Fruit fly (Drosophila melanogaster) whole organism, prepupa: ENCODE results near the gene CG11550.
A peak's percentile ranks its signal among the peaks of the same experiment; 100 is the strongest.

Experiments used
- Blimp-1 ChIP-seq: fragments of 200-800 bp; sonication (Bioruptor generic); optimal IDR thresholded peaks from 3 replicates; lab custom pipeline; 2017; ENCODE audit warnings: missing biosample characterization, missing genetic modification characterization, mild to moderate bottlenecking, moderate library complexity, missing genetic modification reagents
- CG10631 ChIP-seq: fragments of 200-800 bp; sonication (Bioruptor generic); optimal IDR thresholded peaks from 2 replicates; lab custom pipeline; 2016; ENCODE audit warnings: missing biosample characterization, missing genetic modification characterization
- CG11294 ChIP-seq: fragments of 200-800 bp; sonication (Bioruptor generic); IDR thresholded peaks from 2 replicates; pipeline ENCODE4 v1.3.6; 2022; ENCODE audit warnings: missing biosample characterization, missing genetic modification characterization
- CG11762 ChIP-seq: fragments of 200-800 bp; sonication (Bioruptor generic); optimal IDR thresholded peaks from 3 replicates; lab custom pipeline; 2016; ENCODE audit warnings: missing biosample characterization, missing genetic modification characterization; ENCODE audit not compliant: insufficient read depth
- CG15336 ChIP-seq: fragments of 200-800 bp; sonication (Bioruptor generic); IDR thresholded peaks from 2 replicates; pipeline ENCODE4 v1.3.6; 2022; ENCODE audit warnings: missing biosample characterization, missing genetic modification characterization
- CG3032 ChIP-seq: fragments of 200-800 bp; optimal IDR thresholded peaks from 2 replicates; lab custom pipeline; 2019; ENCODE audit warnings: missing biosample characterization, mild to moderate bottlenecking, missing genetic modification characterization, moderate library complexity
- CG32006 ChIP-seq: fragments of 200-800 bp; sonication (Bioruptor generic); optimal IDR thresholded peaks from 3 replicates; lab custom pipeline; 2017; ENCODE audit warnings: missing biosample characterization, mild to moderate bottlenecking, missing genetic modification characterization
- CG34406 ChIP-seq: fragments of 200-800 bp; sonication (Bioruptor generic); optimal IDR thresholded peaks from 3 replicates; lab custom pipeline; 2016; ENCODE audit warnings: missing biosample characterization, missing genetic modification characterization
- CG3919 ChIP-seq: fragments of 200-800 bp; sonication (Bioruptor generic); optimal IDR thresholded peaks from 3 replicates; lab custom pipeline; 2016; ENCODE audit warnings: missing biosample characterization, missing genetic modification characterization
- CG6163 ChIP-seq: fragments of 200-800 bp; sonication (Bioruptor generic); IDR thresholded peaks from 3 replicates; pipeline ENCODE4 v1.3.6; 2022; ENCODE audit warnings: missing biosample characterization, missing genetic modification characterization
- CG6792 ChIP-seq: fragments of 200-800 bp; sonication (Bioruptor generic); optimal IDR thresholded peaks from 3 replicates; lab custom pipeline; 2016; ENCODE audit warnings: missing biosample characterization, missing genetic modification characterization
- CG6808 ChIP-seq: fragments of 200-800 bp; sonication (Bioruptor generic); optimal IDR thresholded peaks from 3 replicates; lab custom pipeline; 2017; ENCODE audit warnings: missing biosample characterization, missing genetic modification characterization, mild to moderate bottlenecking, moderate library complexity, missing genetic modification reagents
- CG6854 ChIP-seq: fragments of 200-800 bp; sonication (Bioruptor generic); optimal IDR thresholded peaks from 2 replicates; lab custom pipeline; 2017; ENCODE audit warnings: missing biosample characterization, mild to moderate bottlenecking, missing genetic modification characterization
- CG8119 ChIP-seq: fragments of 200-800 bp; sonication (Bioruptor generic); IDR thresholded peaks from 3 replicates; pipeline ENCODE4 v1.3.6; 2022; ENCODE audit warnings: missing biosample characterization, missing genetic modification characterization
- CG8319 ChIP-seq: fragments of 200-800 bp; sonication (Bioruptor generic); optimal IDR thresholded peaks from 3 replicates; lab custom pipeline; 2016; ENCODE audit warnings: missing biosample characterization, missing genetic modification characterization
- CG8632 ChIP-seq: fragments of 200-800 bp; sonication (Bioruptor generic); optimal IDR thresholded peaks from 3 replicates; lab custom pipeline; 2016; ENCODE audit warnings: missing biosample characterization, missing genetic modification characterization
- CG9139 ChIP-seq: fragments of 200-800 bp; sonication (Bioruptor generic); optimal IDR thresholded peaks from 3 replicates; lab custom pipeline; 2017; ENCODE audit warnings: missing biosample characterization, mild to moderate bottlenecking, missing genetic modification characterization
- Eip75B ChIP-seq: fragments of 200-800 bp; sonication (Bioruptor generic); optimal IDR thresholded peaks from 3 replicates; lab custom pipeline; 2016; ENCODE audit warnings: missing biosample characterization, missing genetic modification characterization
- Eip78C ChIP-seq: fragments of 200-800 bp; sonication (Bioruptor generic); peaks from one replicate; lab custom pipeline; 2016; ENCODE audit warnings: missing biosample characterization, missing genetic modification characterization
- Eip93F ChIP-seq: fragments of 200-800 bp; sonication (Bioruptor generic); optimal IDR thresholded peaks from 2 replicates; lab custom pipeline; 2016; ENCODE audit warnings: missing biosample characterization, mild to moderate bottlenecking, missing genetic modification characterization
- Ets21C ChIP-seq: fragments of 200-800 bp; sonication (Bioruptor generic); optimal IDR thresholded peaks from 3 replicates; lab custom pipeline; 2016; ENCODE audit warnings: missing biosample characterization, missing genetic modification characterization
- Ets96B ChIP-seq: fragments of 200-800 bp; optimal IDR thresholded peaks from 2 replicates; lab custom pipeline; 2019; ENCODE audit warnings: missing biosample characterization, mild to moderate bottlenecking, missing genetic modification characterization, moderate library complexity
- Gug ChIP-seq: fragments of 200-800 bp; sonication (Bioruptor generic); IDR thresholded peaks from 2 replicates; pipeline ENCODE4 v1.3.6; 2022; ENCODE audit warnings: missing biosample characterization, missing genetic modification characterization
- Hr38 ChIP-seq: sonication (Bioruptor generic); optimal IDR thresholded peaks from 2 replicates; lab custom pipeline; 2016; ENCODE audit warnings: missing biosample characterization, missing genetic modification characterization
- Hr39 ChIP-seq: fragments of 200-800 bp; sonication (Bioruptor generic); optimal IDR thresholded peaks from 2 replicates; lab custom pipeline; 2016; ENCODE audit warnings: missing biosample characterization, missing genetic modification characterization
- Lpt ChIP-seq: fragments of 200-800 bp; sonication (Bioruptor generic); optimal IDR thresholded peaks from 3 replicates; lab custom pipeline; 2016; ENCODE audit warnings: missing biosample characterization, missing genetic modification characterization
- OdsH ChIP-seq: fragments of 200-800 bp; sonication (Bioruptor generic); optimal IDR thresholded peaks from 3 replicates; lab custom pipeline; 2016; ENCODE audit warnings: missing biosample characterization, missing genetic modification characterization
- acj6 ChIP-seq: fragments of 200-800 bp; sonication (Bioruptor generic); optimal IDR thresholded peaks from 3 replicates; lab custom pipeline; 2016; ENCODE audit warnings: missing biosample characterization, missing genetic modification characterization
- cyc ChIP-seq: fragments of 200-800 bp; sonication (Bioruptor generic); optimal IDR thresholded peaks from 3 replicates; lab custom pipeline; 2016; ENCODE audit warnings: missing biosample characterization, missing genetic modification characterization
- dac ChIP-seq: fragments of 200-800 bp; sonication (Bioruptor generic); optimal IDR thresholded peaks from 2 replicates; lab custom pipeline; 2017; ENCODE audit warnings: missing biosample characterization, mild to moderate bottlenecking, missing genetic modification characterization
- dsx ChIP-seq: fragments of 200-800 bp; optimal IDR thresholded peaks from 3 replicates; lab custom pipeline; 2019; ENCODE audit warnings: missing biosample characterization, mild to moderate bottlenecking, missing genetic modification characterization, moderate library complexity; ENCODE audit not compliant: poor library complexity, severe bottlenecking
- eg ChIP-seq: fragments of 200-800 bp; sonication (Bioruptor generic); IDR thresholded peaks from 3 replicates; pipeline ENCODE4 v1.3.6; 2022; ENCODE audit warnings: missing biosample characterization, missing genetic modification characterization
- esn ChIP-seq: fragments of 200-800 bp; sonication (Bioruptor generic); optimal IDR thresholded peaks from 2 replicates; lab custom pipeline; 2016; ENCODE audit warnings: missing biosample characterization, mild to moderate bottlenecking, missing genetic modification characterization, moderate library complexity
- fd59A ChIP-seq: fragments of 200-800 bp; sonication (Bioruptor generic); optimal IDR thresholded peaks from 2 replicates; lab custom pipeline; 2017; ENCODE audit warnings: missing biosample characterization, mild to moderate bottlenecking, missing genetic modification characterization, missing genetic modification reagents
- fkh ChIP-seq: fragments of 200-800 bp; sonication (Bioruptor generic); optimal IDR thresholded peaks from 3 replicates; lab custom pipeline; 2017; ENCODE audit warnings: missing biosample characterization, mild to moderate bottlenecking, missing genetic modification characterization, moderate library complexity
- net ChIP-seq: fragments of 200-800 bp; sonication (Bioruptor generic); optimal IDR thresholded peaks from 3 replicates; lab custom pipeline; 2016; ENCODE audit warnings: missing biosample characterization, missing genetic modification characterization
- pdm3 ChIP-seq: fragments of 200-800 bp; sonication (Bioruptor generic); optimal IDR thresholded peaks from 3 replicates; lab custom pipeline; 2016; ENCODE audit warnings: missing biosample characterization, missing genetic modification characterization
- salr ChIP-seq, 2 experiments: fragments of 200-800 bp; sonication (Bioruptor generic); optimal IDR thresholded peaks; 3 replicates each; lab custom pipeline; 2016 to 2018; ENCODE audit warnings: missing biosample characterization in 2 of 2, missing genetic modification characterization in 2 of 2, mild to moderate bottlenecking in 1 of 2
- spab ChIP-seq: fragments of 200-800 bp; sonication (Bioruptor generic); optimal IDR thresholded peaks from 2 replicates; lab custom pipeline; 2017; ENCODE audit warnings: missing biosample characterization, mild to moderate bottlenecking, missing genetic modification characterization, missing genetic modification reagents
- ss ChIP-seq, 2 experiments: fragments of 200-800 bp; sonication (Bioruptor generic); optimal IDR thresholded peaks; 2 replicates in 1 of 2; 3 replicates in 1 of 2; lab custom pipeline; 2017 to 2018; ENCODE audit warnings: mild to moderate bottlenecking in 2 of 2, missing biosample characterization in 2 of 2, missing genetic modification characterization in 2 of 2, moderate library complexity in 1 of 2

CG11550 gene

DNA sequence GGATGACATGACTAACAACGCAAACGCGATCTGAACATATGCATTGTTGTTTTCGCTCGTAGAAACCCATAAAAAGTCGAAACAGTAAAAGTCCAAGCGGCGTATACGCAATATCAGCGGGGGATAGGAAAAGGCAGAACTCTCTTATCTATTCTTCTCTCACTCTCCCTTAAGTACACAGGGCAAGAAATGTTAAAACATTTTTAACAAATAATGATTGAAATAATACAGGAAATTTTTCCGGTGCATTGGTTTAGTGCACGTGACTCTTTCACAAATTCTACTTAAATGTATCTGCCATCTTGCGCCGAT is 36.0 kb upstream of the CG11550 start (continued):
- TF ChIP-seq Eip75B (GFP tag; lab: Kevin White, UChicago) = no peak
- TF ChIP-seq spab (GFP tag; lab: Kevin White, UChicago) = no peak
- TF ChIP-seq ss (GFP tag; optimal IDR thresholded peaks at IDR 0.05; lab: Kevin White, UChicago) = no peak
- TF ChIP-seq CG8119 (GFP tag; lab: Robert Waterston, UW) = no peak
- no peak for TF ChIP-seq CG6854
- no peak for TF ChIP-seq Hr38 (GFP tag; lab: Kevin White, UChicago)
- no peak for TF ChIP-seq CG8632 (GFP tag; lab: Kevin White, UChicago)
- TF ChIP-seq Eip93F (GFP tag; lab: Kevin White, UChicago) = no peak
- peak; percentile 70 for TF ChIP-seq fkh (GFP tag; lab: Kevin White, UChicago)
- no peak for TF ChIP-seq dac
- TF ChIP-seq CG9139 (GFP tag; lab: Kevin White, UChicago) = no peak
- TF ChIP-seq acj6 (GFP tag; lab: Kevin White, UChicago) = no peak
- no peak for TF ChIP-seq Ets21C (GFP tag; lab: Kevin White, UChicago)
- no peak for TF ChIP-seq CG8319 (GFP tag; lab: Kevin White, UChicago)
- no peak for TF ChIP-seq CG10631 (GFP tag; lab: Kevin White, UChicago)
- no peak for TF ChIP-seq esn (GFP tag; lab: Kevin White, UChicago)
- peak; percentile 36 for TF ChIP-seq net (GFP tag; lab: Kevin White, UChicago)
- TF ChIP-seq CG6792 = no peak
- TF ChIP-seq CG15336 (GFP tag; lab: Robert Waterston, UW) = no peak
- TF ChIP-seq Blimp-1 (GFP tag; lab: Kevin White, UChicago) = no peak
- no peak for TF ChIP-seq OdsH (GFP tag; lab: Kevin White, UChicago)
- no peak for TF ChIP-seq Ets96B (tag; lab: Kevin White, UChicago)
- TF ChIP-seq CG6808 (GFP tag; lab: Kevin White, UChicago) = no peak
- no peak for TF ChIP-seq CG11762
- peak; percentile 15 for TF ChIP-seq cyc (GFP tag; lab: Kevin White, UChicago)
- TF ChIP-seq salr (GFP tag; optimal IDR thresholded peaks at IDR 0.05; lab: Kevin White, UChicago) = no peak
- TF ChIP-seq fd59A = no peak
- TF ChIP-seq dsx = no peak
- no peak for TF ChIP-seq CG34406
- no peak for TF ChIP-seq CG3032 (tag; lab: Kevin White, UChicago)
- TF ChIP-seq Lpt (GFP tag; lab: Kevin White, UChicago) = no peak
- TF ChIP-seq CG3919 (GFP tag; lab: Kevin White, UChicago) = no peak
- TF ChIP-seq Gug = no peak
- no peak for TF ChIP-seq CG11294 (GFP tag; lab: Robert Waterston, UW)
- no peak for TF ChIP-seq Hr39 (GFP tag; lab: Kevin White, UChicago)

- 0 out of 3 replicates have a peak, but pooled peaks have one; percentile 20 for TF ChIP-seq CG6163
- peak; percentile 23 for TF ChIP-seq CG32006
- 0 out of 3 replicates have a peak, but pooled peaks have one; percentile 27 for TF ChIP-seq CG8119 (GFP tag; lab: Robert Waterston, UW)
- TF ChIP-seq CG11762 = no peak
- peak; percentile 28; the same call in 1 of the 3 replicates for TF ChIP-seq eg (GFP tag; lab: Robert Waterston, UW)
- TF ChIP-seq Eip78C (GFP tag; lab: Kevin White, UChicago) = peak; percentile 69
- no peak for TF ChIP-seq pdm3 (GFP tag; lab: Kevin White, UChicago)
- no peak for TF ChIP-seq Hr38 (GFP tag; lab: Kevin White, UChicago)
- TF ChIP-seq dsx = peak; percentile 23
- TF ChIP-seq, all 60 proteins: peak for 6
Measured at dm6 chr3R:31714876-31715712, 35.4 kb upstream of the CG11550 start.
